Fruit fly (Drosophila melanogaster): Measurements from ENCODE around the gene spd-2.

Gene spd-2

DNA sequence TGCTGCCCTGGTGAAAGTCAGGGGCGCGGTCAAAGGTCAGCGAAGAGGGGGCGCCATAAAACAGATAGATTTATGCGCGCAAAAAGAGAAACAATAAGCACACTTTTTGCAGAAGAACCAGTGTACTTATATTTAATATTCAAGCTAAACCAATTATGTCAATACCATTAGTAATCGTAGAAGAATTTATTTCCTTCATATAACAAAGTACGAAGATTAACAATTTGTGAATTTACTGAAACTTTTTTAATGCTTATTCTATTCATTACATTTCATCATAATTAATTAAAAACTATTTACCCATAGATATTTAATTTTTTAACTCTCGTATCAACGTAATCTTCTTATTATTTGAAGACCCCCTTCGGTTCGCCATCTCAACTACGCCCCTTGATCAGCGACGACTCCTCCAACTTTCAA lies 47.3 kb upstream of the spd-2 start (continued):
- no peak for TF ChIP-seq sage (GFP tag; optimal IDR thresholded peaks at IDR 0.05)
- TF ChIP-seq rgr (GFP tag; optimal IDR thresholded peaks at IDR 0.05) = peak; percentile 20
- no peak for TF ChIP-seq Hr78 (GFP tag; optimal IDR thresholded peaks at IDR 0.05)
- peak; percentile 49 for TF ChIP-seq OdsH (GFP tag; optimal IDR thresholded peaks at IDR 0.05)
- TF ChIP-seq Vsx2 (GFP tag; optimal IDR thresholded peaks at IDR 0.05; ENCODE audit: partially characterized antibody) = no peak
- TF ChIP-seq foxo (GFP tag; optimal IDR thresholded peaks at IDR 0.05) = peak in 1 of 2 experiments; percentile 68

DNA sequence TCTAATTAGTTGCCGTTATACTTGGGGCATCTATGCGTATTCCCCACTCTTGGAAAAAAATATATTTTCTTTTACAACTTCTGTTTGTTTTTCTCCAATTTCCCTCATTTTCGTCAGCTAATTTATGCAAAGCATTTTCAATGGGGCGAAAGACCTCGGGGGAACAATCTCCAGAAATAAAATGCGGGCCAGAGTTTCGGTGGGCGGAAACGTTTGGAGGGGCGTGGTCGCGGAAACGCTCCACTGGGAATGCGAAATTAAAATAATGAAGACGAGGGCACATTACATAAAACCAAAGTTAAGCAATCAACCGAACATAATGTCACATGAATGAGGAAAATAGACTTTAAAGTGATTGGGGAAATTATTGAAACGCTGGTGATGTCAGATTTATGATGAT lies 46.3 kb upstream of the spd-2 start:
- TF ChIP-seq Sp1 (GFP tag; optimal IDR thresholded peaks at IDR 0.05) (no peak), GATAd (GFP tag; optimal IDR thresholded peaks at IDR 0.05) (no peak), rgr (GFP tag; optimal IDR thresholded peaks at IDR 0.05) (no peak), dmrt93B (GFP tag; optimal IDR thresholded peaks at IDR 0.05) (no peak), Abd-B (GFP tag; optimal IDR thresholded peaks at IDR 0.05) (no peak), sage (GFP tag; optimal IDR thresholded peaks at IDR 0.05) (no peak), Hr83 (GFP tag; optimal IDR thresholded peaks at IDR 0.05; ENCODE audit: poor library complexity, severe bottlenecking) (no peak), Dif (GFP tag; optimal IDR thresholded peaks at IDR 0.05; ENCODE audit: partially characterized antibody) (no peak), CrebA (GFP tag; optimal IDR thresholded peaks at IDR 0.05; ENCODE audit: borderline replicate concordance) (no peak), Dfd (GFP tag; optimal IDR thresholded peaks at IDR 0.05) (no peak), Jra (GFP tag; optimal IDR thresholded peaks at IDR 0.05) (no peak), Vsx2 (GFP tag; optimal IDR thresholded peaks at IDR 0.05; ENCODE audit: partially characterized antibody) (no peak), Mio (GFP tag; optimal IDR thresholded peaks at IDR 0.05) (no peak), woc (GFP tag; optimal IDR thresholded peaks at IDR 0.05) (no peak), tai (GFP tag; optimal IDR thresholded peaks at IDR 0.05) (no peak), Myc (optimal IDR thresholded peaks at IDR 0.05) (no peak), Hnf4 (GFP tag; optimal IDR thresholded peaks at IDR 0.05) (no peak), dl (GFP tag; optimal IDR thresholded peaks at IDR 0.05; ENCODE audit: insufficient read depth in 1 of 2, partially characterized antibody in 2 of 2) (no peak), fru (GFP tag; optimal IDR thresholded peaks at IDR 0.05) (no peak), CG9705 (GFP tag; optimal IDR thresholded peaks at IDR 0.05) (no peak)

DNA sequence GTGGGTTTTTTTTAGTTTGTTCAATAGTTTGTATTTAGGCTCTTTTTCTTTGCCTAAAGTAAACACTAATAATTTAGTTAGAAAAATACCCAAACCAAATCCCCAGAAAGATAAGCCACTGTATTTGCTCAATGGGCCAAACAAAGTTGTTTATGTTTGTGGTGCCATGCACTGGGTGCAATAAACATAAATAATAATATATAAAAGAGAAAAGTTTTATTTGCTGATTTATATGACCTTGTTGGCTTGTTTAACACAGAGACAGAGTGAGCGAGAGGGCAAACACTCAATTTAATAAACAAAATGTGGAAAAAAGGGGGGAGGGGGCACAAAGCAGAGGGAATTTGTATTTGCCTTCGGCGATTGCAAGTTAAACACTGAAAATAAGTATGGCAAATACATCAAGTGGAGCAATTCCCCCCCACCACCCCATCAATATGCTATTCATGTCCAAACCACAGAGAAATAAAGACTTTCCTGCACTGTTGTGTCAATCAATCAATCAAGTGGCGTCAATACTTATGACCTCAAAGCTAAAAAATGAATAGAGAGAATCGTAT lies 45.8 kb upstream of the spd-2 start:
- peak; percentile 4 for TF ChIP-seq h (GFP tag; optimal IDR thresholded peaks at IDR 0.05)
- no peak for TF ChIP-seq Rel (GFP tag; optimal IDR thresholded peaks at IDR 0.05)
- no peak for TF ChIP-seq Rel (tag; optimal IDR thresholded peaks at IDR 0.05)
- peak in 1 of 2 experiments; percentile 11 for TF ChIP-seq foxo (GFP tag; optimal IDR thresholded peaks at IDR 0.05)
- peak; percentile 38 for TF ChIP-seq rgr (GFP tag; optimal IDR thresholded peaks at IDR 0.05)
- TF ChIP-seq HLH106 (tag; optimal IDR thresholded peaks at IDR 0.05) = peak; percentile 0

- no peak for TF ChIP-seq jim (GFP tag; optimal IDR thresholded peaks at IDR 0.05)
- no peak for TF ChIP-seq br (GFP tag; optimal IDR thresholded peaks at IDR 0.05)
- no peak for TF ChIP-seq Hr78 (GFP tag; optimal IDR thresholded peaks at IDR 0.05)
- no peak for TF ChIP-seq dl (GFP tag; optimal IDR thresholded peaks at IDR 0.05; ENCODE audit: insufficient read depth in 1 of 2, partially characterized antibody in 2 of 2)
- no peak for TF ChIP-seq Jra (GFP tag; optimal IDR thresholded peaks at IDR 0.05)
- TF ChIP-seq foxo (GFP tag; optimal IDR thresholded peaks at IDR 0.05) = peak in 1 of 2 experiments; percentile 31
- no peak for TF ChIP-seq N (GFP tag; optimal IDR thresholded peaks at IDR 0.05)
- TF ChIP-seq dsf (GFP tag; optimal IDR thresholded peaks at IDR 0.05; ENCODE audit: borderline replicate concordance) = no peak
- no peak for TF ChIP-seq pan (optimal IDR thresholded peaks at IDR 0.05)
- TF ChIP-seq HLH106 (tag; optimal IDR thresholded peaks at IDR 0.05) = peak; percentile 14
- TF ChIP-seq rgr (GFP tag; optimal IDR thresholded peaks at IDR 0.05) = no peak
- peak; percentile 14 for TF ChIP-seq h (GFP tag; optimal IDR thresholded peaks at IDR 0.05)
- TF ChIP-seq Myc (optimal IDR thresholded peaks at IDR 0.05) = no peak
- no peak for TF ChIP-seq Rel (GFP tag; optimal IDR thresholded peaks at IDR 0.05)
- TF ChIP-seq Rel (tag; optimal IDR thresholded peaks at IDR 0.05) = no peak
- no peak for TF ChIP-seq CG32264 (GFP tag; optimal IDR thresholded peaks at IDR 0.05)
- TF ChIP-seq fru (GFP tag; optimal IDR thresholded peaks at IDR 0.05) = peak; percentile 29
- TF ChIP-seq Sp1 (GFP tag; optimal IDR thresholded peaks at IDR 0.05) = peak; percentile 2
- no peak for TF ChIP-seq usp (GFP tag; optimal IDR thresholded peaks at IDR 0.05)
- no peak for TF ChIP-seq sage (GFP tag; optimal IDR thresholded peaks at IDR 0.05)
- no peak for TF ChIP-seq dmrt93B (GFP tag; optimal IDR thresholded peaks at IDR 0.05)
- peak; percentile 11 for TF ChIP-seq Dif (GFP tag; optimal IDR thresholded peaks at IDR 0.05; ENCODE audit: partially characterized antibody)
- no peak for TF ChIP-seq woc (GFP tag; optimal IDR thresholded peaks at IDR 0.05)
- TF ChIP-seq Dfd (GFP tag; optimal IDR thresholded peaks at IDR 0.05) = no peak
- TF ChIP-seq Vsx2 (GFP tag; optimal IDR thresholded peaks at IDR 0.05; ENCODE audit: partially characterized antibody) = no peak
- no peak for TF ChIP-seq CG9705 (GFP tag; optimal IDR thresholded peaks at IDR 0.05)
- TF ChIP-seq Hnf4 (GFP tag; optimal IDR thresholded peaks at IDR 0.05) = no peak
- TF ChIP-seq tai (GFP tag; optimal IDR thresholded peaks at IDR 0.05) = no peak
- peak; percentile 78 for TF ChIP-seq psq (GFP tag; optimal IDR thresholded peaks at IDR 0.05)
Observed at dm6 chr3L:16638639-16639388, 44.0 kb upstream of the spd-2 start.

All from whole organism, wandering third instar larva.